Fruit fly (Drosophila melanogaster) whole organism, embryonic: ENCODE data around the gene CG10663.
A peak's percentile ranks its signal among the peaks of the same experiment; 100 is the strongest.

Source experiments
- Bgb ChIP-seq: fragments of 200-800 bp; sonication (Bioruptor generic); IDR thresholded peaks from 2 replicates; pipeline ENCODE4 v1.3.6; 2022; ENCODE audit warnings: missing biosample characterization, missing genetic modification characterization; ENCODE audit not compliant: partially characterized antibody
- CG10366 ChIP-seq: fragments of 200-800 bp; sonication (Bioruptor generic); IDR thresholded peaks from 2 replicates; pipeline ENCODE4 v1.3.6; 2022; ENCODE audit warnings: missing biosample characterization, missing genetic modification characterization
- CG11723 ChIP-seq: fragments of 200-800 bp; sonication (Bioruptor generic); optimal IDR thresholded peaks from 2 replicates; lab custom pipeline; 2017; ENCODE audit warnings: missing biosample characterization, mild to moderate bottlenecking, missing genetic modification characterization
- CG12219 ChIP-seq: fragments of 200-800 bp; sonication (Bioruptor generic); optimal IDR thresholded peaks from 3 replicates; lab custom pipeline; 2018; ENCODE audit warnings: missing biosample characterization, mild to moderate bottlenecking, missing genetic modification characterization
- CG12299 ChIP-seq: fragments of 200-800 bp; sonication (Bioruptor generic); optimal IDR thresholded peaks from 2 replicates; lab custom pipeline; 2018; ENCODE audit warnings: missing biosample characterization, mild to moderate bottlenecking, missing genetic modification characterization
- CG1233 ChIP-seq: fragments of 200-800 bp; sonication (Bioruptor generic); optimal IDR thresholded peaks from 4 replicates; lab custom pipeline; 2018; ENCODE audit warnings: missing biosample characterization, mild to moderate bottlenecking, missing genetic modification characterization
- CG1529 ChIP-seq: fragments of 200-800 bp; sonication (Bioruptor generic); optimal IDR thresholded peaks from 3 replicates; lab custom pipeline; 2018; ENCODE audit warnings: missing biosample characterization, missing genetic modification characterization
- CG18764 ChIP-seq: fragments of 200-800 bp; sonication (Bioruptor generic); optimal IDR thresholded peaks from 3 replicates; lab custom pipeline; 2016; ENCODE audit warnings: missing biosample characterization, missing genetic modification characterization
- CG34376 ChIP-seq: fragments of 200-800 bp; sonication (Bioruptor generic); optimal IDR thresholded peaks from 2 replicates; lab custom pipeline; 2018; ENCODE audit warnings: missing biosample characterization, mild to moderate bottlenecking, missing genetic modification characterization
- CG4424 ChIP-seq: fragments of 200-800 bp; sonication (Bioruptor generic); optimal IDR thresholded peaks from 3 replicates; lab custom pipeline; 2016; ENCODE audit warnings: missing biosample characterization, missing genetic modification characterization
- CG4707 ChIP-seq: fragments of 200-800 bp; sonication (Bioruptor generic); optimal IDR thresholded peaks from 2 replicates; lab custom pipeline; 2018; ENCODE audit warnings: missing biosample characterization, mild to moderate bottlenecking, missing genetic modification characterization, moderate library complexity
- CG5245 ChIP-seq: fragments of 200-800 bp; sonication (Bioruptor generic); optimal IDR thresholded peaks from 3 replicates; lab custom pipeline; 2016; ENCODE audit warnings: missing biosample characterization, missing genetic modification characterization
- CG6854 ChIP-seq: fragments of 200-800 bp; sonication (Bioruptor generic); optimal IDR thresholded peaks from 3 replicates; lab custom pipeline; 2017; ENCODE audit warnings: missing biosample characterization, mild to moderate bottlenecking, missing genetic modification characterization
- CG7839 ChIP-seq: fragments of 200-800 bp; sonication (Bioruptor generic); optimal IDR thresholded peaks from 3 replicates; lab custom pipeline; 2018; ENCODE audit warnings: missing biosample characterization, mild to moderate bottlenecking, missing genetic modification characterization, moderate library complexity
- CG8924 ChIP-seq: fragments of 200-800 bp; optimal IDR thresholded peaks from 3 replicates; lab custom pipeline; 2019; ENCODE audit warnings: missing biosample characterization, mild to moderate bottlenecking, missing genetic modification characterization, moderate library complexity
- CTCF ChIP-seq: fragments of 200-800 bp; sonication (Bioruptor generic); optimal IDR thresholded peaks from 2 replicates; lab custom pipeline; 2017; ENCODE audit warnings: missing biosample characterization, mild to moderate bottlenecking, missing genetic modification characterization, moderate library complexity
- Chrac-16 ChIP-seq: fragments of 200-800 bp; sonication (Bioruptor generic); optimal IDR thresholded peaks from 3 replicates; lab custom pipeline; 2016; ENCODE audit warnings: missing biosample characterization, missing genetic modification characterization
- D19A ChIP-seq: fragments of 200-800 bp; optimal IDR thresholded peaks from 3 replicates; lab custom pipeline; 2019; ENCODE audit warnings: missing biosample characterization, mild to moderate bottlenecking, missing genetic modification characterization, moderate library complexity
- Dad ChIP-seq: fragments of 200-800 bp; sonication (Bioruptor generic); optimal IDR thresholded peaks from 3 replicates; lab custom pipeline; 2016; ENCODE audit warnings: missing biosample characterization, missing genetic modification characterization
- E2f1 ChIP-seq: fragments of 200-800 bp; sonication (Bioruptor generic); IDR thresholded peaks from 2 replicates; pipeline ENCODE4 v1.3.6; 2022; ENCODE audit warnings: missing biosample characterization, missing genetic modification characterization
- Hey ChIP-seq: fragments of 200-800 bp; sonication (Bioruptor generic); optimal IDR thresholded peaks from 3 replicates; lab custom pipeline; 2018; ENCODE audit warnings: missing biosample characterization, mild to moderate bottlenecking, missing genetic modification characterization
- Max ChIP-seq: fragments of 200-800 bp; sonication (Bioruptor generic); optimal IDR thresholded peaks from 2 replicates; lab custom pipeline; 2016; ENCODE audit warnings: missing biosample characterization, mild to moderate bottlenecking, missing genetic modification characterization
- Meics ChIP-seq: fragments of 200-800 bp; sonication (Bioruptor generic); optimal IDR thresholded peaks from 2 replicates; lab custom pipeline; 2017; ENCODE audit warnings: missing biosample characterization, mild to moderate bottlenecking, missing genetic modification characterization
- Mes4 ChIP-seq: fragments of 200-800 bp; sonication (Bioruptor generic); optimal IDR thresholded peaks from 2 replicates; lab custom pipeline; 2016; ENCODE audit warnings: missing biosample characterization, missing genetic modification characterization
- Sox100B ChIP-seq: fragments of 200-800 bp; sonication (Bioruptor generic); optimal IDR thresholded peaks from 3 replicates; lab custom pipeline; 2018; ENCODE audit warnings: missing biosample characterization, mild to moderate bottlenecking, missing genetic modification characterization
- Stat92E ChIP-seq, 3 experiments: fragments of >200 bp in 2 of 3; fragments of 200-800 bp in 1 of 3; sonication (Bioruptor generic) in 1 of 3; optimal IDR thresholded peaks; 2 replicates each; lab custom pipeline; 2017 to 2019; ENCODE audit warnings: missing biosample characterization in 3 of 3, missing genetic modification characterization in 3 of 3, mild to moderate bottlenecking in 1 of 3, moderate library complexity in 1 of 3
- Trl ChIP-seq, 3 experiments: fragments of >200 bp in 2 of 3; fragments of 200-800 bp in 1 of 3; sonication (Bioruptor generic) in 1 of 3; optimal IDR thresholded peaks; 2 replicates in 1 of 3; 3 replicates in 2 of 3; lab custom pipeline; 2016 to 2017; ENCODE audit warnings: missing biosample characterization in 1 of 3, missing genetic modification characterization in 1 of 3
- Xrp1 ChIP-seq: fragments of 200-800 bp; sonication (Bioruptor generic); IDR thresholded peaks from 2 replicates; pipeline ENCODE4 v1.3.6; 2022; ENCODE audit warnings: missing biosample characterization, missing genetic modification characterization
- bsh ChIP-seq, 2 experiments: fragments of 200-800 bp; sonication (Bioruptor generic); optimal IDR thresholded peaks; 2 replicates each; lab custom pipeline; 2017 to 2018; ENCODE audit warnings: mild to moderate bottlenecking in 2 of 2, missing biosample characterization in 2 of 2, missing genetic modification characterization in 2 of 2, moderate library complexity in 1 of 2
- caup ChIP-seq: fragments of 200-800 bp; sonication (Bioruptor generic); optimal IDR thresholded peaks from 3 replicates; lab custom pipeline; 2017; ENCODE audit warnings: missing biosample characterization, mild to moderate bottlenecking, missing genetic modification characterization, moderate library complexity; ENCODE audit not compliant: severe bottlenecking
- crp ChIP-seq, 2 experiments: fragments of 200-800 bp; sonication (Bioruptor generic); optimal IDR thresholded peaks; 2 replicates in 1 of 2; 3 replicates in 1 of 2; lab custom pipeline; 2017; ENCODE audit warnings: missing biosample characterization in 2 of 2, missing genetic modification characterization in 2 of 2, mild to moderate bottlenecking in 1 of 2, moderate library complexity in 1 of 2
- dimm ChIP-seq: fragments of 200-800 bp; sonication (Bioruptor generic); IDR thresholded peaks from 2 replicates; pipeline ENCODE4 v1.3.6; 2022; ENCODE audit warnings: missing biosample characterization, missing genetic modification characterization
- dmrt99B ChIP-seq: fragments of 200-800 bp; sonication (Bioruptor generic); optimal IDR thresholded peaks from 2 replicates; lab custom pipeline; 2018; ENCODE audit warnings: missing biosample characterization, mild to moderate bottlenecking, missing genetic modification characterization, moderate library complexity
- fd64A ChIP-seq: fragments of 200-800 bp; sonication (Bioruptor generic); optimal IDR thresholded peaks from 3 replicates; lab custom pipeline; 2018; ENCODE audit warnings: missing biosample characterization, mild to moderate bottlenecking, missing genetic modification characterization
- lab ChIP-seq: fragments of 200-800 bp; sonication (Bioruptor generic); optimal IDR thresholded peaks from 3 replicates; lab custom pipeline; 2017; ENCODE audit warnings: missing biosample characterization, missing genetic modification characterization, mild to moderate bottlenecking, moderate library complexity, missing genetic modification reagents
- lbe ChIP-seq: fragments of 200-800 bp; sonication (Bioruptor generic); optimal IDR thresholded peaks from 2 replicates; lab custom pipeline; 2016; ENCODE audit warnings: missing biosample characterization, mild to moderate bottlenecking, missing genetic modification characterization
- maf-S ChIP-seq: fragments of 200-800 bp; sonication (Bioruptor generic); optimal IDR thresholded peaks from 2 replicates; lab custom pipeline; 2016; ENCODE audit warnings: missing biosample characterization, missing genetic modification characterization
- nau ChIP-seq: fragments of 200-800 bp; sonication (Bioruptor generic); optimal IDR thresholded peaks from 3 replicates; lab custom pipeline; 2017; ENCODE audit warnings: missing biosample characterization, mild to moderate bottlenecking, missing genetic modification characterization, missing genetic modification reagents
- nerfin-1 ChIP-seq: fragments of 200-800 bp; sonication (Bioruptor generic); optimal IDR thresholded peaks from 3 replicates; lab custom pipeline; 2019; ENCODE audit warnings: missing biosample characterization, mild to moderate bottlenecking, missing genetic modification characterization, moderate library complexity
- oc ChIP-seq: fragments of 200-800 bp; sonication (Bioruptor generic); optimal IDR thresholded peaks from 2 replicates; lab custom pipeline; 2018; ENCODE audit warnings: missing biosample characterization, mild to moderate bottlenecking, missing genetic modification characterization, moderate library complexity
- onecut ChIP-seq: fragments of 200-800 bp; sonication (Bioruptor generic); IDR thresholded peaks from 2 replicates; pipeline ENCODE4 v1.3.6; 2022; ENCODE audit warnings: missing biosample characterization, missing genetic modification characterization
- p53 ChIP-seq: fragments of 200-800 bp; sonication (Bioruptor generic); optimal IDR thresholded peaks from 2 replicates; lab custom pipeline; 2016; ENCODE audit warnings: missing biosample characterization, missing genetic modification characterization
- pzg ChIP-seq: fragments of 200-800 bp; sonication (Bioruptor generic); optimal IDR thresholded peaks from 3 replicates; lab custom pipeline; 2018; ENCODE audit warnings: missing biosample characterization, mild to moderate bottlenecking, missing genetic modification characterization, moderate library complexity
- sens ChIP-seq: fragments of 200-800 bp; sonication (Bioruptor generic); peaks from one replicate; lab custom pipeline; 2016; ENCODE audit warnings: missing biosample characterization, missing genetic modification characterization
- so ChIP-seq: fragments of 200-800 bp; sonication (Bioruptor generic); IDR thresholded peaks from 3 replicates; pipeline ENCODE4 v1.3.6; 2022; ENCODE audit warnings: missing biosample characterization, missing genetic modification characterization
- sqz ChIP-seq: fragments of 200-800 bp; sonication (Bioruptor generic); optimal IDR thresholded peaks from 3 replicates; lab custom pipeline; 2018; ENCODE audit warnings: missing biosample characterization, mild to moderate bottlenecking, missing genetic modification characterization
- tio ChIP-seq: fragments of 200-800 bp; sonication (Bioruptor generic); optimal IDR thresholded peaks from 2 replicates; lab custom pipeline; 2017; ENCODE audit warnings: missing biosample characterization, missing genetic modification characterization, inconsistent platforms
- wek ChIP-seq: fragments of 200-800 bp; sonication (Bioruptor generic); optimal IDR thresholded peaks from 3 replicates; lab custom pipeline; 2018; ENCODE audit warnings: missing biosample characterization, mild to moderate bottlenecking, missing genetic modification characterization, moderate library complexity
- yki ChIP-seq: fragments of >200 bp; optimal IDR thresholded peaks from 3 replicates; lab custom pipeline; 2018

Gene CG10663

dm6 chr3L:12526433-12527113, 41.7 kb upstream of the CG10663 start, which contains the start of gene eIF2beta (continued):
- peak; percentile 56 for TF ChIP-seq Sox100B (GFP tag; lab: Kevin White, UChicago)
- TF ChIP-seq D19A (tag; lab: Kevin White, UChicago), result peak; percentile 41
- peak; percentile 37 for TF ChIP-seq CG12219 (GFP tag; lab: Kevin White, UChicago)
- peak; percentile 22 for TF ChIP-seq CG11723 (GFP tag; lab: Kevin White, UChicago)
- TF ChIP-seq pzg (GFP tag; lab: Kevin White, UChicago), result peak; percentile 75
- peak; percentile 38 for TF ChIP-seq CG6854
- TF ChIP-seq dimm (GFP tag; lab: Robert Waterston, UW), result no peak
- TF ChIP-seq CG7839, result peak; percentile 39
- TF ChIP-seq CG5245 (GFP tag; lab: Kevin White, UChicago), result peak; percentile 57
- TF ChIP-seq Stat92E (GFP tag; optimal IDR thresholded peaks at IDR 0.05; lab: Kevin White, UChicago), result peak in 1 of 3 experiments; percentile 12
- TF ChIP-seq maf-S, result no peak
- TF ChIP-seq lab, result peak; percentile 62
- TF ChIP-seq CG1529, result peak; percentile 7
- peak; percentile 37; the same call in 1 of the 2 replicates for TF ChIP-seq Bgb (GFP tag; lab: Robert Waterston, UW)
- peak; percentile 16 for TF ChIP-seq caup
- TF ChIP-seq CG34376 (GFP tag; lab: Kevin White, UChicago), result peak; percentile 29
- TF ChIP-seq wek (GFP tag; lab: Kevin White, UChicago), result peak; percentile 2
- peak; percentile 92 for TF ChIP-seq sens (GFP tag; lab: Kevin White, UChicago)
- TF ChIP-seq Dad (GFP tag; lab: Kevin White, UChicago), result no peak
- TF ChIP-seq Max (GFP tag; lab: Kevin White, UChicago), result peak; percentile 51
- peak in 1 of 2 experiments; percentile 20 for TF ChIP-seq bsh (GFP tag; optimal IDR thresholded peaks at IDR 0.05; lab: Kevin White, UChicago)
- peak in 1 of 2 experiments; percentile 1 for TF ChIP-seq crp (GFP tag; optimal IDR thresholded peaks at IDR 0.05; lab: Kevin White, UChicago)
- peak; percentile 65 for TF ChIP-seq CG4424 (GFP tag; lab: Kevin White, UChicago)
- TF ChIP-seq dmrt99B, result peak; percentile 54
- peak; percentile 39 for TF ChIP-seq Mes4
- peak; percentile 57 for TF ChIP-seq CG8924 (tag; lab: Kevin White, UChicago)
- TF ChIP-seq Chrac-16, result peak; percentile 28
- TF ChIP-seq CG18764 (GFP tag; lab: Kevin White, UChicago), result peak; percentile 15
- no peak for TF ChIP-seq CG12299 (tag; lab: Kevin White, UChicago)
- TF ChIP-seq fd64A (GFP tag; lab: Kevin White, UChicago), result no peak
- peak; percentile 53 for TF ChIP-seq onecut (GFP tag; lab: Robert Waterston, UW)
- no peak for TF ChIP-seq E2f1 (GFP tag; lab: Robert Waterston, UW)
- no peak for TF ChIP-seq CG10366 (GFP tag; lab: Robert Waterston, UW)
- peak; percentile 48 for TF ChIP-seq CG1233 (GFP tag; lab: Kevin White, UChicago)
- TF ChIP-seq Meics (GFP tag; lab: Kevin White, UChicago), result peak; percentile 64
- TF ChIP-seq tio, result no peak
- no peak for TF ChIP-seq yki (lab: Kevin White, UChicago)
- TF ChIP-seq Trl (optimal IDR thresholded peaks at IDR 0.05; lab: Kevin White, UChicago), result no peak
- peak; percentile 18 for TF ChIP-seq Trl (GFP tag; optimal IDR thresholded peaks at IDR 0.05; lab: Kevin White, UChicago)
- peak; percentile 33 for TF ChIP-seq nerfin-1 (tag; lab: Kevin White, UChicago)
- TF ChIP-seq p53, result no peak
- peak; percentile 70 for TF ChIP-seq CG4707 (GFP tag; lab: Kevin White, UChicago)
- no peak for TF ChIP-seq Hey (tag; lab: Kevin White, UChicago)
- TF ChIP-seq oc (tag; lab: Kevin White, UChicago), result peak; percentile 47
- TF ChIP-seq nau, result peak; percentile 38
- peak; percentile 73 for TF ChIP-seq lbe
- TF ChIP-seq CTCF (GFP tag; lab: Kevin White, UChicago), result peak; percentile 95
- TF ChIP-seq Xrp1 (GFP tag; lab: Robert Waterston, UW), result peak; percentile 24; the same call in 1 of the 2 replicates
- peak; percentile 51 for TF ChIP-seq sqz (GFP tag; lab: Kevin White, UChicago)
- 0 out of 3 replicates have a peak, but pooled peaks have one; percentile 35 for TF ChIP-seq so (GFP tag; lab: Robert Waterston, UW)
